Fruit fly (Drosophila melanogaster) whole organism, wandering third instar larva: ENCODE results near the gene rumi.

Source experiments
- Abd-B ChIP-seq: fragments of >200 bp; optimal IDR thresholded peaks from 2 replicates; lab custom pipeline; 2017; ENCODE audit warnings: missing biosample characterization, missing genetic modification characterization
- CG32264 ChIP-seq: fragments of 200-800 bp; sonication (Bioruptor generic); optimal IDR thresholded peaks from 2 replicates; lab custom pipeline; 2016; ENCODE audit warnings: missing biosample characterization, missing genetic modification characterization
- CG9705 ChIP-seq: fragments of 200-800 bp; sonication (Bioruptor generic); optimal IDR thresholded peaks from 2 replicates; lab custom pipeline; 2018; ENCODE audit warnings: missing biosample characterization, mild to moderate bottlenecking, missing genetic modification characterization
- CrebA ChIP-seq: fragments of 200-800 bp; sonication (Bioruptor generic); optimal IDR thresholded peaks from 2 replicates; lab custom pipeline; 2016; ENCODE audit warnings: missing biosample characterization, mild to moderate bottlenecking, missing genetic modification characterization, borderline replicate concordance
- Dfd ChIP-seq: fragments of >200 bp; optimal IDR thresholded peaks from 2 replicates; lab custom pipeline; 2017; ENCODE audit warnings: missing biosample characterization, missing genetic modification characterization
- Dif ChIP-seq: fragments of 200-275, 200-300 bp; sonication (Bioruptor generic); optimal IDR thresholded peaks from 2 replicates; lab custom pipeline; 2018; ENCODE audit warnings: missing biosample characterization, missing genetic modification characterization; ENCODE audit not compliant: partially characterized antibody
- GATAd ChIP-seq: sonication (Bioruptor generic); optimal IDR thresholded peaks from 2 replicates; lab custom pipeline; 2016; ENCODE audit warnings: missing biosample characterization, missing genetic modification characterization
- HLH106 ChIP-seq: fragments of 200-800 bp; optimal IDR thresholded peaks from 3 replicates; lab custom pipeline; 2019; ENCODE audit warnings: missing biosample characterization, mild to moderate bottlenecking, missing genetic modification characterization, moderate library complexity
- Hnf4 ChIP-seq: fragments of 200-800 bp; sonication (Bioruptor generic); optimal IDR thresholded peaks from 2 replicates; lab custom pipeline; 2016; ENCODE audit warnings: missing biosample characterization, mild to moderate bottlenecking, missing genetic modification characterization
- Hr83 ChIP-seq: fragments of 200-300 bp; sonication (Bioruptor generic); optimal IDR thresholded peaks from 2 replicates; lab custom pipeline; 2016; ENCODE audit warnings: missing biosample characterization, mild to moderate bottlenecking, missing genetic modification characterization, moderate library complexity; ENCODE audit not compliant: poor library complexity, severe bottlenecking
- Jra ChIP-seq: sonication (Bioruptor generic); optimal IDR thresholded peaks from 2 replicates; lab custom pipeline; 2016; ENCODE audit warnings: missing biosample characterization, missing genetic modification characterization
- Mio ChIP-seq: sonication (Bioruptor generic); optimal IDR thresholded peaks from 2 replicates; lab custom pipeline; 2016; ENCODE audit warnings: missing biosample characterization, missing genetic modification characterization
- Myc ChIP-seq: fragments of >200 bp; optimal IDR thresholded peaks from 2 replicates; lab custom pipeline; 2017
- N ChIP-seq: fragments of >200 bp; optimal IDR thresholded peaks from 2 replicates; lab custom pipeline; 2018; ENCODE audit warnings: missing biosample characterization, missing external identifiers, missing genetic modification characterization
- Rel ChIP-seq, 2 experiments: fragments of 200-800 bp; sonication (Bioruptor generic) in 1 of 2; optimal IDR thresholded peaks; 2 replicates in 1 of 2; 3 replicates in 1 of 2; lab custom pipeline; 2016 to 2019; ENCODE audit warnings: mild to moderate bottlenecking in 2 of 2, missing biosample characterization in 2 of 2, missing genetic modification characterization in 2 of 2, moderate library complexity in 1 of 2
- br ChIP-seq: fragments of 200-800 bp; sonication (Bioruptor generic); optimal IDR thresholded peaks from 2 replicates; lab custom pipeline; 2016; ENCODE audit warnings: missing biosample characterization, missing genetic modification characterization
- brk ChIP-seq: fragments of 200-800 bp; sonication (Bioruptor generic); optimal IDR thresholded peaks from 2 replicates; lab custom pipeline; 2016; ENCODE audit warnings: missing biosample characterization, mild to moderate bottlenecking, missing genetic modification characterization
- dl ChIP-seq, 2 experiments: fragments of 175-275, 200-275 bp in 1 of 2; fragments of 200-275 bp in 1 of 2; sonication (Bioruptor generic); optimal IDR thresholded peaks; lab custom pipeline; 2018; ENCODE audit warnings: mild to moderate bottlenecking in 2 of 2, missing biosample characterization in 2 of 2, missing genetic modification characterization in 2 of 2, moderate library complexity in 2 of 2; ENCODE audit not compliant: partially characterized antibody in 2 of 2, insufficient read depth in 1 of 2
- dmrt93B ChIP-seq: fragments of 200-800 bp; sonication (Bioruptor generic); optimal IDR thresholded peaks from 2 replicates; lab custom pipeline; 2018; ENCODE audit warnings: missing biosample characterization, mild to moderate bottlenecking, missing genetic modification characterization
- ey ChIP-seq: fragments of 200-800 bp; sonication (Bioruptor generic); optimal IDR thresholded peaks from 2 replicates; lab custom pipeline; 2016; ENCODE audit warnings: missing biosample characterization, missing genetic modification characterization
- foxo ChIP-seq, 2 experiments: fragments of 200-800 bp; sonication (Bioruptor generic); optimal IDR thresholded peaks; 2 replicates in 1 of 2; 3 replicates in 1 of 2; lab custom pipeline; 2016 to 2017; ENCODE audit warnings: missing biosample characterization in 2 of 2, missing genetic modification characterization in 2 of 2
- fru ChIP-seq: fragments of 200-800 bp; sonication (Bioruptor generic); optimal IDR thresholded peaks from 3 replicates; lab custom pipeline; 2016; ENCODE audit warnings: missing biosample characterization, mild to moderate bottlenecking, missing genetic modification characterization
- h ChIP-seq: fragments of 200-800 bp; sonication (Bioruptor generic); optimal IDR thresholded peaks from 3 replicates; lab custom pipeline; 2016; ENCODE audit warnings: missing biosample characterization, mild to moderate bottlenecking, missing genetic modification characterization
- jim ChIP-seq: fragments of 175-275, 200-325 bp; sonication (Bioruptor generic); optimal IDR thresholded peaks from 2 replicates; lab custom pipeline; 2016; ENCODE audit warnings: missing biosample characterization, mild to moderate bottlenecking, missing genetic modification characterization
- lola ChIP-seq: fragments of >200 bp; optimal IDR thresholded peaks from 2 replicates; lab custom pipeline; 2017; ENCODE audit warnings: missing biosample characterization, missing genetic modification characterization
- pan ChIP-seq: fragments of >200 bp; optimal IDR thresholded peaks from 2 replicates; lab custom pipeline; 2017
- psq ChIP-seq: fragments of 200-800 bp; sonication (Bioruptor generic); optimal IDR thresholded peaks from 3 replicates; lab custom pipeline; 2017; ENCODE audit warnings: missing biosample characterization, mild to moderate bottlenecking, missing genetic modification characterization, moderate library complexity
- rgr ChIP-seq: fragments of 200-800 bp; sonication (Bioruptor generic); optimal IDR thresholded peaks from 3 replicates; lab custom pipeline; 2016; ENCODE audit warnings: missing biosample characterization, mild to moderate bottlenecking, missing genetic modification characterization
- sage ChIP-seq: fragments of 200-800 bp; sonication (Bioruptor generic); optimal IDR thresholded peaks from 2 replicates; lab custom pipeline; 2016; ENCODE audit warnings: missing biosample characterization, mild to moderate bottlenecking, missing genetic modification characterization
- sv ChIP-seq: fragments of 200-800 bp; sonication (Bioruptor generic); optimal IDR thresholded peaks from 3 replicates; lab custom pipeline; 2016; ENCODE audit warnings: missing biosample characterization, missing genetic modification characterization
- tai ChIP-seq: sonication (Bioruptor generic); optimal IDR thresholded peaks from 2 replicates; lab custom pipeline; 2016; ENCODE audit warnings: missing biosample characterization, missing genetic modification characterization
- usp ChIP-seq: fragments of >200 bp; optimal IDR thresholded peaks from 2 replicates; lab custom pipeline; 2017; ENCODE audit warnings: missing biosample characterization, missing genetic modification characterization
- woc ChIP-seq: sonication (Bioruptor generic); optimal IDR thresholded peaks from 2 replicates; lab custom pipeline; 2016; ENCODE audit warnings: missing biosample characterization, mild to moderate bottlenecking, missing genetic modification characterization

Gene rumi

DNA sequence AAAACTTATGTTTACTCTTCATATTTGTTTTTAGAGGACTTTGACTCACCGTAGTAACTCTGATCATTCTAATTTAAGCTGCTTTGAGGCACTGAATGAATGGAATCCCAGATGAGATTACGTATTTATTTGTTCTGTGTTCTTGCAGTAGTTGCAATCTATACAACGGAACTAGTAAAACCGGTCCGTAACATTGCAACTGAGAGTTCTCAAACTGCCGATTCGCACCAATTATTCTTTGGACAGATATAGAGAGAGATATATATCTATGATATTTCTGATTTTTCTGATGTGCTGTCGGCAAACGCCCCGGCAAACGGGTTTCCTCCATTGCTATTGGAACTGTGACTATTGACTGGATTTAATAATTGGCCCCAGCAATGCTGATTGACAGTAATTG lies 17.2 kb upstream of the rumi start, which contains the start of gene CG13841:
CG13841 (minus strand) TSS at position 101 of the 400 bp plus-strand sequence.
- no peak for TF ChIP-seq Dfd (GFP tag; lab: Kevin White, UChicago)
- TF ChIP-seq Jra (GFP tag; lab: Kevin White, UChicago) = no peak
- no peak for TF ChIP-seq rgr (GFP tag; lab: Kevin White, UChicago)
- no peak for TF ChIP-seq foxo (GFP tag; optimal IDR thresholded peaks at IDR 0.05; lab: Kevin White, UChicago)
- no peak for TF ChIP-seq N (GFP tag; lab: Kevin White, UChicago)
- no peak for TF ChIP-seq Hr83 (GFP tag; lab: Kevin White, UChicago)
- no peak for TF ChIP-seq GATAd (GFP tag; lab: Kevin White, UChicago)
- no peak for TF ChIP-seq psq (GFP tag; lab: Kevin White, UChicago)
- TF ChIP-seq sv = no peak
- TF ChIP-seq brk = no peak
- no peak for TF ChIP-seq CrebA
- TF ChIP-seq dmrt93B (GFP tag; lab: Kevin White, UChicago) = no peak

DNA sequence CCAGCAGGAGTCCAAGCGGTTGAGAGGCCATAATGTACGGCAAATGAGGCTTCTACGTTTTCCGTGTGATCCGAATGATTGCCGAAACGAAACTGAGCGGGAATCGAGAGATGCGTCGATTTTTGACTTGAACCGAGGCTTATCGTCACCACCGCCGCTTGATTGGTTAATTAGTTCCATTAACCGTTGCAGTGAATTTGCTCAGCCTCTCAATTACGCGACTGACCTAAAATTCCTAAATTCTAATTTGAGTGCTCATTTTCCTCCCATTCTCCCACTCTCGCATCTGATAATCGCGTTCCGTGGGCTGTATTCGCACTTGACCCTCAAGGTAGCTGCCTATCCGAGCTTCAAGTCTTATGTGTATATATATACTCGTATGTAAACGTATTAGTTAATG lies 15.7 kb upstream of the rumi start, which contains the start of gene Nepl15:
Nepl15 (minus strand) TSS at position 101 of the 400 bp plus-strand sequence.
- no peak for TF ChIP-seq rgr (GFP tag; lab: Kevin White, UChicago)
- no peak for TF ChIP-seq br
- TF ChIP-seq Hnf4 (GFP tag; lab: Kevin White, UChicago) = no peak
- no peak for TF ChIP-seq jim (GFP tag; lab: Kevin White, UChicago)
- no peak for TF ChIP-seq dmrt93B (GFP tag; lab: Kevin White, UChicago)
- no peak for TF ChIP-seq Rel (GFP tag; optimal IDR thresholded peaks at IDR 0.05; lab: Kevin White, UChicago)
- no peak for TF ChIP-seq Rel (tag; optimal IDR thresholded peaks at IDR 0.05; lab: Kevin White, UChicago)
- no peak for TF ChIP-seq pan
- no peak for TF ChIP-seq brk
- no peak for TF ChIP-seq Jra (GFP tag; lab: Kevin White, UChicago)
- TF ChIP-seq ey (GFP tag; lab: Kevin White, UChicago) = no peak
- TF ChIP-seq, all 38 proteins: peak for 0

DNA sequence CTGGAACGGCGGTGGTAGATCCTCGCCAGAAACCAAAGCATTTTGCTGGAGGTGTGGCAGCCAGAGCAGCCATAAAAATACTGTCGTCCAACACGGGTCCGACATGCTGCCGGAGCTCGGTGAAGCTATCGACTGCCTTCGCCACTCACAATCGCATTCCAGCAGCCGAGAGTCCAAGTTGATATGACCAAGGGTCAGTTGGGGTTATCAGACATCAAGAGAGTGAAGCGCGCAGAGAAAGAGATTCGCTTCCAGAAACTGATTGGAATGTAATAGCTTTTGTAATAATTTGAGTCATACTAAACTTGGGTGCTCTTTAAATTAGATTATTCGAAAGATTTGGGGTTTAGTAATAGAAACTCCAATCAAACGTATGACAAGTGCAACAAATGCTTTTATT lies 13.2 kb upstream of the rumi start, which contains the start of gene Nepl14:
Nepl14 (minus strand) TSS at position 125 of the 400 bp plus-strand sequence.
- TF ChIP-seq Mio (GFP tag; lab: Kevin White, UChicago) (no peak), woc (GFP tag; lab: Kevin White, UChicago) (no peak), dl (GFP tag; optimal IDR thresholded peaks at IDR 0.05; lab: Kevin White, UChicago; ENCODE audit: insufficient read depth in 1 of 2, partially characterized antibody in 2 of 2) (no peak), psq (GFP tag; lab: Kevin White, UChicago) (no peak), tai (GFP tag; lab: Kevin White, UChicago) (no peak), sage (no peak), GATAd (GFP tag; lab: Kevin White, UChicago) (no peak), Hr83 (GFP tag; lab: Kevin White, UChicago) (no peak), ey (GFP tag; lab: Kevin White, UChicago) (no peak), fru (GFP tag; lab: Kevin White, UChicago) (no peak), CG32264 (GFP tag; lab: Kevin White, UChicago) (no peak), Rel (GFP tag; optimal IDR thresholded peaks at IDR 0.05; lab: Kevin White, UChicago) (no peak), Rel (tag; optimal IDR thresholded peaks at IDR 0.05; lab: Kevin White, UChicago) (no peak), lola (no peak), dmrt93B (GFP tag; lab: Kevin White, UChicago) (no peak), sv (no peak), Dif (no peak), h (GFP tag; lab: Kevin White, UChicago) (no peak), Abd-B (no peak), Myc (lab: Kevin White, UChicago) (no peak), CG9705 (GFP tag; lab: Kevin White, UChicago) (no peak)

DNA sequence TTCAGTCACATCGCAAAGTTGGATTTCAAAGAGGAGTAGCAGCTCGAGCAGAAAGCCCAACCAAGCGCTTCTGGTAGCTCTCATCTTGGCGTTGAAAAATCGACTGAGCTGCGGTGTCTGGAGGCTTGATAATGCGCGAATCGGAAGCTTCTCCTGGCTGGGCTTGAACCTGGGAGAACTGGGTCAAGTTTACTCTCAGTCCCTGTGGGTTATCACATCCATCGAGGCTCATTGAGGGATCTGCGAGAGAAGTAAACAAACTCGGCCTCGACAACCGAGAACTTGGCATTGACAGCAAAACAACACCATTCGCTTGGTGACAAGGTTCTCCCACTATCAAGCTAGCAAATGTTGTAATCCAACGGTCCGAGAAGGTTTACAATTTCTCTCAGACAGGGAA lies 10.6 kb upstream of the rumi start, which contains the start of gene Nepl13:
Nepl13 (minus strand) TSS at position 89 of the 400 bp plus-strand sequence.
- no peak for TF ChIP-seq pan
- no peak for TF ChIP-seq foxo (GFP tag; optimal IDR thresholded peaks at IDR 0.05; lab: Kevin White, UChicago)
- TF ChIP-seq Abd-B = no peak
- TF ChIP-seq usp = no peak
- TF ChIP-seq Hr83 (GFP tag; lab: Kevin White, UChicago) = no peak
- TF ChIP-seq CG9705 (GFP tag; lab: Kevin White, UChicago) = no peak
- TF ChIP-seq lola = no peak
- no peak for TF ChIP-seq psq (GFP tag; lab: Kevin White, UChicago)
- TF ChIP-seq woc (GFP tag; lab: Kevin White, UChicago) = no peak
- TF ChIP-seq CrebA = no peak
- TF ChIP-seq jim (GFP tag; lab: Kevin White, UChicago) = no peak
- no peak for TF ChIP-seq GATAd (GFP tag; lab: Kevin White, UChicago)
- no peak for TF ChIP-seq dmrt93B (GFP tag; lab: Kevin White, UChicago)
- no peak for TF ChIP-seq h (GFP tag; lab: Kevin White, UChicago)
- no peak for TF ChIP-seq dl (GFP tag; optimal IDR thresholded peaks at IDR 0.05; lab: Kevin White, UChicago; ENCODE audit: insufficient read depth in 1 of 2, partially characterized antibody in 2 of 2)
- TF ChIP-seq Dif = no peak
- TF ChIP-seq fru (GFP tag; lab: Kevin White, UChicago) = no peak
- TF ChIP-seq HLH106 (tag; lab: Kevin White, UChicago) = no peak
- TF ChIP-seq N (GFP tag; lab: Kevin White, UChicago) = no peak
- TF ChIP-seq Jra (GFP tag; lab: Kevin White, UChicago) = no peak
- TF ChIP-seq, all 38 proteins: peak for 0
